Worm (Caenorhabditis elegans): Measurements from ENCODE around the gene far-4.

DNA sequence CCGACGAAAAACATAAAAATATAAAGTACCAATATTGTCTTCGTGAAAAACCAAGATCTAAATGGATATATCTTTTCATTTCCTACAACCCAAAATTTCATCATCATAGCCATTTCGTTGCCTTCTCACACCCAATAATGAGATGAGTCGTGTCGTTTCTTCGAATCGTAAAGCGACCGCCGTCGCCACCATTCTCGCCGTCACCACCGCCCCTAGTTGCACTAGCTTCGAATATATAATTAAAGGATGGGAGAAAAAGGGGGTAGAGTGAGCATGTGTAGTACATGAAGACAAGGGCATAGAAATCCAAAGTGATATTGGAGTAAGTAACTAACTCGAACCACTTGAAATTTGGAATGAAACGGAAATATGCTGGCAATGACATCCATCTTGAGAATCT is 22.8 kb upstream of the far-4 start:
- TF ChIP-seq pax-3 (tag; optimal IDR thresholded peaks at IDR 0.05) = no peak
- no peak for TF ChIP-seq elt-2 (tag; optimal IDR thresholded peaks at IDR 0.05)
- TF ChIP-seq nhr-237 (tag; optimal IDR thresholded peaks at IDR 0.05) = no peak
- no peak for TF ChIP-seq unc-30 (tag; optimal IDR thresholded peaks at IDR 0.05)

All from whole organism, L1 larva.